Worm (Caenorhabditis elegans) whole organism, young adult: ENCODE data around the gene abhd-14.

ENCODE experiments used
- die-1 ChIP-seq: sonication (generic microtip); optimal IDR thresholded peaks from 2 replicates; lab custom pipeline; 2016; ENCODE audit warnings: missing genotype, mild to moderate bottlenecking, missing genetic modification characterization, missing compliant biosample characterization
- ets-4 ChIP-seq: fragments of 200-800 bp; sonication (Bioruptor generic); optimal IDR thresholded peaks from 2 replicates; lab custom pipeline; 2018; ENCODE audit warnings: mild to moderate bottlenecking, missing genetic modification characterization, missing compliant biosample characterization
- madf-3 ChIP-seq: fragments of 200-800 bp; sonication (Bioruptor generic); IDR thresholded peaks from 2 replicates; pipeline ENCODE4 v1.3.6; 2022; ENCODE audit warnings: missing genetic modification reagents, missing genetic modification characterization, missing compliant biosample characterization
- nhr-120 ChIP-seq: fragments of 200-800 bp; sonication (Bioruptor generic); IDR thresholded peaks from 2 replicates; pipeline ENCODE4 v1.3.6; 2022; ENCODE audit warnings: missing genetic modification characterization, missing compliant biosample characterization
- rec-8 ChIP-seq, 2 experiments: sonication (generic microtip); optimal IDR thresholded peaks; 2 replicates each; lab custom pipeline; 2016; ENCODE audit warnings: mild to moderate bottlenecking in 2 of 2, missing genetic modification characterization in 2 of 2, missing genetic modification reagents in 2 of 2, missing genotype in 2 of 2, missing biosample characterization in 1 of 2, missing compliant biosample characterization in 1 of 2, moderate library complexity in 1 of 2
- zim-3 ChIP-seq: sonication (generic microtip); optimal IDR thresholded peaks from 2 replicates; lab custom pipeline; 2017; ENCODE audit warnings: mild to moderate bottlenecking, missing genetic modification characterization, moderate library complexity, missing compliant biosample characterization

ce11 chrIV:998914-999313, 30.9 kb downstream of the abhd-14 start, which contains the start of gene Y55F3AM.5:
- TF ChIP-seq rec-8 (tag; optimal IDR thresholded peaks at IDR 0.05; lab: Kevin White, UChicago) = no peak
- no peak for TF ChIP-seq die-1 (tag; lab: Kevin White, UChicago)
- TF ChIP-seq madf-3 = no peak
- no peak for TF ChIP-seq nhr-120 (GFP tag; lab: Robert Waterston, UW)
- TF ChIP-seq ets-4 = no peak
- no peak for TF ChIP-seq zim-3 (tag; lab: Kevin White, UChicago)
